Worm (Caenorhabditis elegans): ENCODE results near the gene T13C5.10.

T13C5.10 gene

DNA sequence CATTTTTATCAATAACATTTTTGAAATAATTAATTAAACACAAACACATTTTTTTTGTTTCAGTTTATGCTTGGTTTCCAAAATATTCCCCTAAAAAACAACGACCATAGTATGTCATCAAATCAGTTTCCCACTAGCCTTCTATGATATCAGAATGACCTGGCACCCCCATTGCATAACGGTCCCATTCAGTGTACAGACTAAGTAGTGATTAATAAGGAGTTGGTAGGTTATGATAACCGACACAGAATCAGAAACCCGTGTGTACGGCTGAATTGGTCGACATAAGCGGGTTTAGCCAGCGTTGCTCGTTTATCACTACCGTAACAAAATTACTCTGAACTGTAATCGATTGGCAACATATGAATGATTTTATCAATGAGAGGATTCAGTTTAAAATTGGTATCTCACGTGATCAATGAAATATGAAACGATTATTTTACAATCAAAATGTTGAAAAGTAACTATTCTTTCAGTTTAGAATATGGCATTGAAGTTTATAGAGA is 30.5 kb upstream of the T13C5.10 start (continued):
- no peak for TF ChIP-seq egl-44 (GFP tag; IDR thresholded peaks at IDR 0.05)

DNA sequence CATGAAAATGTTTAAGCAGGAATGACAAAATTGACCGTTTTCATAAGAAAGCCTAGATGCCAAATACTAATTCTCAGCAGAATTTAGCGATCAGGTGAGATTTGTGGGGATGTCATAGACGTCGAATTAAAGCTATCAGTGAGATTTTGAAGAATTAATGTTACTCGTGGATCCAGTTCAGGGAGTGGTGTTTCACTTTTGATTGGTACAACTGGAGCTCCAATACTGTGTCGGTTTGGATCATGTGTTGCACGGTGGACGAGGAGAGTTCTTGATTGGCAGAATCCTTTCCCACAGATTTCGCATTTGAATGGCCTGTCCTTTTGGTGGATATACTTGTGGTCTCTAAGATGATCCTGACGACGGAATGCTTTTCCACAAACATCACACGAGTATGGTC is 28.4 kb upstream of the T13C5.10 start:
- TF ChIP-seq tbp1 (GFP tag; optimal IDR thresholded peaks at IDR 0.05) = no peak
- no peak for TF ChIP-seq let-607 (tag; optimal IDR thresholded peaks at IDR 0.05)
- no peak for TF ChIP-seq C17E4.6 (GFP tag; IDR thresholded peaks at IDR 0.05)
- TF ChIP-seq Y95B8A.8 (GFP tag; IDR thresholded peaks at IDR 0.05) = no peak
- TF ChIP-seq T07F8.4 (tag; optimal IDR thresholded peaks at IDR 0.05) = no peak
- no peak for TF ChIP-seq lin-54 (GFP tag; optimal IDR thresholded peaks at IDR 0.05)
- no peak for TF ChIP-seq F57A8.1 (GFP tag; optimal IDR thresholded peaks at IDR 0.05)
- TF ChIP-seq nhr-80 (tag; optimal IDR thresholded peaks at IDR 0.05) = no peak
- TF ChIP-seq efl-1 (GFP tag; optimal IDR thresholded peaks at IDR 0.05) = no peak
- no peak for TF ChIP-seq B0261.1 (tag; optimal IDR thresholded peaks at IDR 0.05)
- TF ChIP-seq ZK185.1 (tag; optimal IDR thresholded peaks at IDR 0.05; ENCODE audit: poor library complexity, severe bottlenecking) = no peak
- TF ChIP-seq nfya-2 (GFP tag; IDR thresholded peaks at IDR 0.05) = no peak
- TF ChIP-seq ztf-28 (GFP tag; IDR thresholded peaks at IDR 0.05) = no peak
- TF ChIP-seq unc-130 (GFP tag; optimal IDR thresholded peaks at IDR 0.05) = no peak
- TF ChIP-seq snpc-4 (GFP tag; optimal IDR thresholded peaks at IDR 0.05) = no peak
- TF ChIP-seq snpc-4 (tag; optimal IDR thresholded peaks at IDR 0.05) = no peak
- no peak for TF ChIP-seq madf-6 (GFP tag; IDR thresholded peaks at IDR 0.05)
- no peak for TF ChIP-seq madf-3 (GFP tag; IDR thresholded peaks at IDR 0.05)
- TF ChIP-seq snpc-3.4 (tag; optimal IDR thresholded peaks at IDR 0.05) = no peak
- no peak for TF ChIP-seq ceh-58 (GFP tag; IDR thresholded peaks at IDR 0.05)
- TF ChIP-seq zfh-2 (GFP tag; conservative IDR thresholded peaks at IDR 0.05) = no peak

ce11 chrX:6160427-6160826 is 27.5 kb upstream of the T13C5.10 start, which contains the start of gene odd-2:
TSS of gene odd-2 (minus strand) at chrX:6160527.
- TF ChIP-seq T26A5.8 (tag; optimal IDR thresholded peaks at IDR 0.05) = no peak
- TF ChIP-seq cebp-1 (GFP tag; IDR thresholded peaks at IDR 0.05) = no peak
- no peak for TF ChIP-seq cebp-1 (tag; optimal IDR thresholded peaks at IDR 0.05)
- no peak for TF ChIP-seq ceh-79 (tag; optimal IDR thresholded peaks at IDR 0.05)
- no peak for TF ChIP-seq madf-6 (GFP tag; IDR thresholded peaks at IDR 0.05)
- TF ChIP-seq F55B11.4 (tag; optimal IDR thresholded peaks at IDR 0.05; ENCODE audit: borderline replicate concordance, insufficient read depth) = no peak

- TF ChIP-seq F52B5.7 (tag; optimal IDR thresholded peaks at IDR 0.05) = no peak
- TF ChIP-seq egrh-3 (GFP tag; IDR thresholded peaks at IDR 0.05) = peak; percentile 27; the same call in 1 of the 2 replicates
- no peak for TF ChIP-seq aptf-2 (GFP tag; conservative IDR thresholded peaks at IDR 0.05)
- no peak for TF ChIP-seq gei-17 (GFP tag; optimal IDR thresholded peaks at IDR 0.05)
- peak; percentile 72 for TF ChIP-seq zfh-2 (GFP tag; conservative IDR thresholded peaks at IDR 0.05)
- TF ChIP-seq somi-1 (GFP tag; optimal IDR thresholded peaks at IDR 0.05) = no peak
- no peak for TF ChIP-seq hsf-1 (GFP tag; IDR thresholded peaks at IDR 0.05)
- no peak for TF ChIP-seq F37B4.10 (GFP tag; IDR thresholded peaks at IDR 0.05)
- TF ChIP-seq madf-6 (GFP tag; IDR thresholded peaks at IDR 0.05) = no peak
Measured at ce11 chrX:6162037-6162436, 25.9 kb upstream of the T13C5.10 start.

All from whole organism, young adult.